Worm (Caenorhabditis elegans): ENCODE results near the gene T16A9.3.

T16A9.3 gene

ce11 chrV:14200086-14200485, 5.2 kb upstream of the T16A9.3 start (continued):
- TF ChIP-seq F37B4.10 (GFP tag; IDR thresholded peaks at IDR 0.05) = no peak
- no peak for TF ChIP-seq Y95B8A.8 (GFP tag; IDR thresholded peaks at IDR 0.05)
- TF ChIP-seq ceh-40 (GFP tag; IDR thresholded peaks at IDR 0.05) = no peak
- peak; percentile 87 for TF ChIP-seq chd-7 (tag; optimal IDR thresholded peaks at IDR 0.05)
- no peak for TF ChIP-seq fkh-3 (tag; optimal IDR thresholded peaks at IDR 0.05)
- peak; percentile 83 for TF ChIP-seq B0336.3 (GFP tag; IDR thresholded peaks at IDR 0.05)
- TF ChIP-seq ceh-91 (GFP tag; IDR thresholded peaks at IDR 0.05) = no peak
- TF ChIP-seq ztf-28 (GFP tag; IDR thresholded peaks at IDR 0.05) = no peak
- TF ChIP-seq nhr-90 (tag; optimal IDR thresholded peaks at IDR 0.05) = peak; percentile 65
- no peak for TF ChIP-seq Y79H2A.3 (GFP tag; conservative IDR thresholded peaks at IDR 0.05)
- peak; percentile 26; the same call in 1 of the 2 replicates for TF ChIP-seq hsf-1 (GFP tag; IDR thresholded peaks at IDR 0.05)
- TF ChIP-seq snpc-3.4 (tag; optimal IDR thresholded peaks at IDR 0.05) = no peak
- peak; percentile 16 for TF ChIP-seq T07F8.4 (tag; optimal IDR thresholded peaks at IDR 0.05)
- peak; percentile 89 for TF ChIP-seq nfyb-1 (GFP tag; IDR thresholded peaks at IDR 0.05)
- no peak for TF ChIP-seq C17E4.6 (GFP tag; IDR thresholded peaks at IDR 0.05)
- peak; percentile 36 for TF ChIP-seq unc-62 (GFP tag; optimal IDR thresholded peaks at IDR 0.05)
- TF ChIP-seq ztf-18 (tag; optimal IDR thresholded peaks at IDR 0.05) = peak; percentile 77
- TF ChIP-seq nhr-27 (tag; optimal IDR thresholded peaks at IDR 0.05) = no peak
- no peak for TF ChIP-seq attf-6 (GFP tag; IDR thresholded peaks at IDR 0.05)
- no peak for TF ChIP-seq B0035.1 (tag; optimal IDR thresholded peaks at IDR 0.05)
- 0 out of 2 replicates have a peak, but pooled peaks have one; percentile 51 for TF ChIP-seq ekl-4 (GFP tag; IDR thresholded peaks at IDR 0.05)
- TF ChIP-seq rec-8 (tag; optimal IDR thresholded peaks at IDR 0.05) = no peak
- TF ChIP-seq aptf-3 (GFP tag; IDR thresholded peaks at IDR 0.05) = no peak
- no peak for TF ChIP-seq ztf-25 (GFP tag; IDR thresholded peaks at IDR 0.05)
- TF ChIP-seq F22D6.2 (tag; optimal IDR thresholded peaks at IDR 0.05) = peak; percentile 19
- no peak for TF ChIP-seq ceh-79 (tag; optimal IDR thresholded peaks at IDR 0.05)
- peak; percentile 69 for TF ChIP-seq F23B12.7 (tag; optimal IDR thresholded peaks at IDR 0.05; ENCODE audit: insufficient read depth)
- TF ChIP-seq pha-4 (tag; optimal IDR thresholded peaks at IDR 0.05) = peak; percentile 96
- TF ChIP-seq attf-5 (GFP tag; optimal IDR thresholded peaks at IDR 0.05) = peak; percentile 97
- TF ChIP-seq efl-1 (GFP tag; optimal IDR thresholded peaks at IDR 0.05) = no peak
- TF ChIP-seq unc-130 (GFP tag; optimal IDR thresholded peaks at IDR 0.05) = no peak
- no peak for TF ChIP-seq dpl-1 (GFP tag; optimal IDR thresholded peaks at IDR 0.05)
- peak; percentile 29 for TF ChIP-seq snpc-1.3 (tag; optimal IDR thresholded peaks at IDR 0.05; ENCODE audit: insufficient read depth)
- peak; percentile 80 for TF ChIP-seq K11D2.4 (GFP tag; IDR thresholded peaks at IDR 0.05)
- no peak for TF ChIP-seq F57A8.1 (GFP tag; optimal IDR thresholded peaks at IDR 0.05)
- TF ChIP-seq madf-3 (GFP tag; IDR thresholded peaks at IDR 0.05) = no peak
- no peak for TF ChIP-seq akir-1 (GFP tag; optimal IDR thresholded peaks at IDR 0.05)
- TF ChIP-seq lsl-1 (GFP tag; optimal IDR thresholded peaks at IDR 0.05) = no peak
- TF ChIP-seq lir-1 (GFP tag; conservative IDR thresholded peaks at IDR 0.05) = peak; percentile 20; the same call in 1 of the 2 replicates
- TF ChIP-seq nhr-179 (tag; optimal IDR thresholded peaks at IDR 0.05) = no peak
- peak; percentile 100 for TF ChIP-seq cebp-1 (GFP tag; IDR thresholded peaks at IDR 0.05)
- peak; percentile 100 for TF ChIP-seq cebp-1 (tag; optimal IDR thresholded peaks at IDR 0.05)
- TF ChIP-seq mes-4 (tag; optimal IDR thresholded peaks at IDR 0.05) = no peak
- peak; percentile 76 for TF ChIP-seq let-526 (GFP tag; IDR thresholded peaks at IDR 0.05)
- TF ChIP-seq lin-54 (GFP tag; optimal IDR thresholded peaks at IDR 0.05) = peak; percentile 67
- TF ChIP-seq hmg-20 (GFP tag; IDR thresholded peaks at IDR 0.05) = no peak
- TF ChIP-seq madf-8 (GFP tag; conservative IDR thresholded peaks at IDR 0.05) = no peak
- TF ChIP-seq dox-1 (GFP tag; IDR thresholded peaks at IDR 0.05) = peak; percentile 85
- 0 out of 2 replicates have a peak, but pooled peaks have one; percentile 27 for TF ChIP-seq Y53G8AR.9 (GFP tag; conservative IDR thresholded peaks at IDR 0.05)

Data from whole organism, young adult.